Worm (Caenorhabditis elegans) whole organism, young adult: ENCODE results near the gene C29A12.6.

Experiments used
- B0336.3 ChIP-seq: fragments of 200-800 bp; sonication (Bioruptor generic); IDR thresholded peaks from 2 replicates; pipeline ENCODE4 v1.3.6; 2022; ENCODE audit warnings: missing genetic modification characterization, missing compliant biosample characterization
- C06A6.2 ChIP-seq: fragments of 200-800 bp; sonication (Bioruptor generic); conservative IDR thresholded peaks from 2 replicates; pipeline ENCODE4 v1.3.6; 2022; ENCODE audit warnings: missing genetic modification characterization, missing compliant biosample characterization
- F39B2.1 ChIP-seq: fragments of 200-800 bp; sonication (Bioruptor generic); IDR thresholded peaks from 2 replicates; pipeline ENCODE4 v1.3.6; 2022; ENCODE audit warnings: missing genetic modification reagents, missing genetic modification characterization, missing compliant biosample characterization
- F57A8.1 ChIP-seq: fragments of 200-800 bp; sonication (Bioruptor generic); optimal IDR thresholded peaks from 2 replicates; lab custom pipeline; 2018; ENCODE audit warnings: mild to moderate bottlenecking, missing genetic modification characterization, moderate library complexity, missing compliant biosample characterization
- Y53G8AR.9 ChIP-seq: fragments of 200-800 bp; sonication (Bioruptor generic); conservative IDR thresholded peaks from 2 replicates; pipeline ENCODE4 v1.3.6; 2022; ENCODE audit warnings: missing genetic modification reagents, missing genetic modification characterization, missing compliant biosample characterization
- ama-1 ChIP-seq, 3 experiments: fragments of 150-350 bp in 1 of 3; sonication (generic microtip) in 2 of 3; optimal IDR thresholded peaks; 2 replicates each; lab custom pipeline; 2014 to 2018; ENCODE audit warnings: missing biosample characterization in 2 of 3, missing genetic modification characterization in 2 of 3, missing genetic modification reagents in 2 of 3
- atf-7 ChIP-seq: sonication (generic microtip); optimal IDR thresholded peaks from 2 replicates; lab custom pipeline; 2017; ENCODE audit warnings: mild to moderate bottlenecking, missing genetic modification characterization, missing compliant biosample characterization
- attf-3 ChIP-seq: fragments of 200-800 bp; sonication (Bioruptor generic); conservative IDR thresholded peaks from 2 replicates; pipeline ENCODE4 v1.3.6; 2022; ENCODE audit warnings: missing genetic modification reagents, missing genetic modification characterization, missing compliant biosample characterization
- cebp-1 ChIP-seq, 2 experiments: fragments of 200-800 bp in 1 of 2; sonication (Bioruptor generic) in 1 of 2; sonication (generic microtip) in 1 of 2; IDR thresholded peaks in 1 of 2; optimal IDR thresholded peaks in 1 of 2; 2 replicates each; pipeline versions ENCODE4 v1.3.6 to Lab custom; 2017 to 2022; ENCODE audit warnings: missing compliant biosample characterization in 2 of 2, missing genetic modification characterization in 2 of 2, mild to moderate bottlenecking in 1 of 2, missing genetic modification reagents in 1 of 2, moderate library complexity in 1 of 2
- ceh-27 ChIP-seq: fragments of 200-800 bp; sonication (Bioruptor generic); optimal IDR thresholded peaks from 2 replicates; lab custom pipeline; 2018; ENCODE audit warnings: mild to moderate bottlenecking, missing genetic modification characterization, moderate library complexity, missing compliant biosample characterization
- ceh-79 ChIP-seq: sonication (generic microtip); optimal IDR thresholded peaks from 2 replicates; lab custom pipeline; 2017; ENCODE audit warnings: mild to moderate bottlenecking, missing genetic modification characterization, missing compliant biosample characterization
- ceh-91 ChIP-seq: fragments of 200-800 bp; sonication (Bioruptor generic); IDR thresholded peaks from 2 replicates; pipeline ENCODE4 v1.3.6; 2022; ENCODE audit warnings: missing genetic modification reagents, missing genetic modification characterization, missing compliant biosample characterization
- egl-18 ChIP-seq: fragments of 200-800 bp; sonication (Bioruptor generic); IDR thresholded peaks from 2 replicates; pipeline ENCODE4 v1.3.6; 2022; ENCODE audit warnings: missing genetic modification reagents, missing genetic modification characterization, missing compliant biosample characterization
- egrh-3 ChIP-seq: fragments of 200-800 bp; sonication (Bioruptor generic); IDR thresholded peaks from 2 replicates; pipeline ENCODE4 v1.3.6; 2022; ENCODE audit warnings: missing genetic modification reagents, missing genetic modification characterization, missing compliant biosample characterization
- hlh-12 ChIP-seq: sonication (generic microtip); optimal IDR thresholded peaks from 2 replicates; lab custom pipeline; 2016; ENCODE audit warnings: missing genetic modification characterization, missing compliant biosample characterization
- hmg-20 ChIP-seq: fragments of 200-800 bp; sonication (Bioruptor generic); IDR thresholded peaks from 2 replicates; pipeline ENCODE4 v1.3.6; 2022; ENCODE audit warnings: missing genetic modification reagents, missing genetic modification characterization, missing compliant biosample characterization
- hrde-1 ChIP-seq: sonication (generic microtip); optimal IDR thresholded peaks from 2 replicates; lab custom pipeline; 2016; ENCODE audit warnings: missing genetic modification characterization, mild to moderate bottlenecking, missing compliant biosample characterization, moderate library complexity, missing genotype, missing genetic modification reagents, borderline replicate concordance
- lsl-1 ChIP-seq: fragments of 200-800 bp; sonication (Bioruptor generic); optimal IDR thresholded peaks from 2 replicates; lab custom pipeline; 2018; ENCODE audit warnings: mild to moderate bottlenecking, missing genetic modification characterization, moderate library complexity, missing compliant biosample characterization
- mes-4 ChIP-seq: sonication (generic microtip); optimal IDR thresholded peaks from 2 replicates; lab custom pipeline; 2016; ENCODE audit warnings: missing genotype, missing genetic modification characterization, missing compliant biosample characterization
- mxl-1 ChIP-seq: sonication (generic microtip); optimal IDR thresholded peaks from 2 replicates; lab custom pipeline; 2016; ENCODE audit warnings: missing genetic modification characterization, missing compliant biosample characterization
- nfyb-1 ChIP-seq: fragments of 200-800 bp; sonication (Bioruptor generic); IDR thresholded peaks from 2 replicates; pipeline ENCODE4 v1.3.6; 2022; ENCODE audit warnings: missing genetic modification reagents, missing genetic modification characterization, missing compliant biosample characterization
- nhr-179 ChIP-seq: sonication (generic microtip); optimal IDR thresholded peaks from 2 replicates; lab custom pipeline; 2016; ENCODE audit warnings: mild to moderate bottlenecking, missing genetic modification characterization, missing compliant biosample characterization
- nhr-80 ChIP-seq: sonication (generic microtip); optimal IDR thresholded peaks from 2 replicates; lab custom pipeline; 2016; ENCODE audit warnings: missing genetic modification characterization, missing compliant biosample characterization
- pbrm-1 ChIP-seq: fragments of 200-800 bp; sonication (Bioruptor generic); IDR thresholded peaks from 2 replicates; pipeline ENCODE4 v1.3.6; 2022; ENCODE audit warnings: missing genetic modification reagents, missing genetic modification characterization, missing compliant biosample characterization
- pha-4 ChIP-seq: fragments of 150-350 bp; sonication (generic microtip); optimal IDR thresholded peaks from 2 replicates; lab custom pipeline; 2014; ENCODE audit warnings: missing biosample characterization, missing genetic modification reagents, missing genetic modification characterization
- rcor-1 ChIP-seq: fragments of 200-800 bp; sonication (Bioruptor generic); IDR thresholded peaks from 2 replicates; pipeline ENCODE4 v1.3.6; 2022; ENCODE audit warnings: missing genetic modification reagents, missing genetic modification characterization, missing compliant biosample characterization
- rpc-1 ChIP-seq, 2 experiments: fragments of 150-350 bp in 1 of 2; sonication (generic microtip) in 1 of 2; optimal IDR thresholded peaks; 2 replicates each; lab custom pipeline; 2014 to 2018; ENCODE audit warnings: missing biosample characterization in 1 of 2, missing genetic modification characterization in 1 of 2, missing genetic modification reagents in 1 of 2, missing genotype in 1 of 2
- snpc-4 ChIP-seq, 5 experiments: fragments of 150-350 bp in 1 of 5; sonication (generic microtip) in 4 of 5; optimal IDR thresholded peaks; 2 replicates each; lab custom pipeline; 2014 to 2018; ENCODE audit warnings: missing genetic modification characterization in 5 of 5, missing biosample characterization in 3 of 5, antibody characterized with exemption in 2 of 5, mild to moderate bottlenecking in 2 of 5, missing compliant biosample characterization in 2 of 5, missing genotype in 2 of 5, moderate library complexity in 2 of 5, missing genetic modification reagents in 1 of 5
- tbp1 ChIP-seq: fragments of 200-800 bp; sonication (Bioruptor generic); optimal IDR thresholded peaks from 2 replicates; lab custom pipeline; 2018; ENCODE audit warnings: mild to moderate bottlenecking, missing genetic modification characterization, missing compliant biosample characterization
- tlf-1 ChIP-seq: fragments of 200-800 bp; sonication (Bioruptor generic); optimal IDR thresholded peaks from 2 replicates; lab custom pipeline; 2018; ENCODE audit warnings: mild to moderate bottlenecking, missing genetic modification characterization, missing compliant biosample characterization
- zfh-2 ChIP-seq: fragments of 200-800 bp; sonication (Bioruptor generic); conservative IDR thresholded peaks from 2 replicates; pipeline ENCODE4 v1.3.6; 2022; ENCODE audit warnings: missing genetic modification reagents, missing genetic modification characterization, missing compliant biosample characterization
- ztf-22 ChIP-seq: fragments of 200-800 bp; sonication (Bioruptor generic); optimal IDR thresholded peaks from 2 replicates; lab custom pipeline; 2018; ENCODE audit warnings: mild to moderate bottlenecking, missing genetic modification characterization, moderate library complexity, missing compliant biosample characterization
- ztf-26 ChIP-seq: sonication (generic microtip); optimal IDR thresholded peaks from 2 replicates; lab custom pipeline; 2017; ENCODE audit warnings: missing genetic modification characterization, missing compliant biosample characterization
- ztf-6 ChIP-seq: fragments of 200-800 bp; sonication (Bioruptor generic); IDR thresholded peaks from 2 replicates; pipeline ENCODE4 v1.3.6; 2022; ENCODE audit warnings: missing genetic modification reagents, missing genetic modification characterization, missing compliant biosample characterization

C29A12.6 gene

DNA sequence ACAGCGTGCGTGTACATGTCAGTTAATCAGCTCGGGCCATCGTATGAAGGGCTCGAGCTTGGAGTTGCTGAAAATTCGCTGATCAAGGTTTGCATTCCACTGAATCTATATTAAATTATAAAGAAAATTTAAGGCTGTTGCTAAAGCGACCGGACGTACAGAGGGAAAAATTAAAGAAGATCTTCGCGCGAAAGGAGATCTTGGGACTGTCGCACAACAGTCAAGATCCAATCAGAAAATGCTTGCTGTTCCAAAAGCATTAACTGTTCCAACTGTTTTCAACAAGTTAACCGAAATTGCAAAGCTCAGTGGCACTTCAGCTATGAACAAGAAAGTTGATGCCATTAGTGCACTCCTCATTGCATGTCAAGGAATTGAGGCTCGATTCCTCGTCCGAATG is 32.7 kb upstream of the C29A12.6 start:
- no peak for TF ChIP-seq ceh-91 (GFP tag; lab: Robert Waterston, UW)
- TF ChIP-seq egl-18 (GFP tag; lab: Robert Waterston, UW), result no peak
- no peak for TF ChIP-seq F39B2.1 (GFP tag; lab: Robert Waterston, UW)
- TF ChIP-seq ceh-79, result no peak
- TF ChIP-seq cebp-1 (GFP tag; IDR thresholded peaks at IDR 0.05; lab: Robert Waterston, UW), result no peak
- TF ChIP-seq cebp-1 (tag; optimal IDR thresholded peaks at IDR 0.05; lab: Kevin White, UChicago), result no peak
- TF ChIP-seq attf-3 (GFP tag; lab: Robert Waterston, UW), result no peak
- no peak for TF ChIP-seq nhr-179 (tag; lab: Kevin White, UChicago)
- TF ChIP-seq C06A6.2 (GFP tag; lab: Robert Waterston, UW), result no peak
- no peak for TF ChIP-seq pbrm-1 (GFP tag; lab: Robert Waterston, UW)
- TF ChIP-seq atf-7 (tag; lab: Kevin White, UChicago), result no peak
- TF ChIP-seq rpc-1 (optimal IDR thresholded peaks at IDR 0.05; lab: Kevin White, UChicago), result no peak
- no peak for TF ChIP-seq rpc-1 (tag; optimal IDR thresholded peaks at IDR 0.05; lab: Kevin White, UChicago)
- TF ChIP-seq, all 124 proteins: peak for 0

DNA sequence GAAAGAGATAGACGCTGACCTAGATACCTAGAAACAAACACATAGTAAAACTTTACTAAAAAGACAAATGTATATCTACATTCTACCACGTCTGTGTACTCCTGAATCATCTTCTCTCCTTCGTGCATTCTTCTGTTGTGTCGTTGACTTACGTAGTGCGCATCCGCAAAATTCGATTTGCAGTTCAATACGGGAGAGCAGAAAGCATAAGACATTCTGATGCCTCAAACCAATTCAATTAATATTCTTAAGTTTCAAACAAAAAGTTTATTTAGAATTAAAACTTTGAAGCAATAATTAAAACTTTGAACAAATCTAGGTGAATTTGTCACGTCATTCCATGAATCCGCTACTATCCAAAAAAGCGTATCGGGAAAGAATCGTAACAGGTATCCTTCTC is 30.2 kb upstream of the C29A12.6 start:
- no peak for TF ChIP-seq F57A8.1
- TF ChIP-seq ama-1 (optimal IDR thresholded peaks at IDR 0.05; lab: Kevin White, UChicago), result no peak
- TF ChIP-seq ama-1 (GFP tag; optimal IDR thresholded peaks at IDR 0.05; lab: Kevin White, UChicago), result peak in 1 of 2 experiments; percentile 21

DNA sequence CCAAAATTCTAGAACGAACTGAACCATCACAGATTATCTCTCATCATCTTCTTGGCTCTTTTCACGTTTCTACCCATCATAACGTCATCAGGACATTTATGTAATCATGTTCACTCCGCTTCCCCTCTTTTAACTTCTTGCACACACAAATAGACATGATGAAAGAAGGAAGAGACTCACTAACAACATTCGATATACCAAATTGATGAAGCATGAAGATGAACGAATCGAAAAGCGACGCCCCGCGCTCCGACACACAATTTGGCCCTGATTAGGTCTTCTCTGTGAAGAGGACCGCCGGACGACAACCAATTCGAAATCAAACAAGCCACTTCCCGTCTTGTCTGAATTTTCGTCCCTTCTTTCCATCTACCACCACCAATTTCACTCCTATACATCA is 28.5 kb upstream of the C29A12.6 start:
- TF ChIP-seq tbp1 (GFP tag; lab: Kevin White, UChicago) (no peak), atf-7 (tag; lab: Kevin White, UChicago) (no peak), lsl-1 (GFP tag; lab: Kevin White, UChicago) (no peak), nhr-80 (no peak), B0336.3 (GFP tag; lab: Robert Waterston, UW) (no peak), zfh-2 (GFP tag; lab: Robert Waterston, UW) (no peak), hrde-1 (tag; lab: Kevin White, UChicago) (no peak), mxl-1 (tag; lab: Kevin White, UChicago) (no peak), hlh-12 (tag; lab: Kevin White, UChicago) (no peak), nfyb-1 (no peak), F39B2.1 (GFP tag; lab: Robert Waterston, UW) (no peak), mes-4 (tag; lab: Kevin White, UChicago) (no peak), tlf-1 (GFP tag; lab: Kevin White, UChicago) (no peak), rpc-1 (optimal IDR thresholded peaks at IDR 0.05; lab: Kevin White, UChicago) (no peak), rpc-1 (tag; optimal IDR thresholded peaks at IDR 0.05; lab: Kevin White, UChicago) (no peak), ztf-22 (GFP tag; lab: Kevin White, UChicago) (no peak), pha-4 (no peak)

DNA sequence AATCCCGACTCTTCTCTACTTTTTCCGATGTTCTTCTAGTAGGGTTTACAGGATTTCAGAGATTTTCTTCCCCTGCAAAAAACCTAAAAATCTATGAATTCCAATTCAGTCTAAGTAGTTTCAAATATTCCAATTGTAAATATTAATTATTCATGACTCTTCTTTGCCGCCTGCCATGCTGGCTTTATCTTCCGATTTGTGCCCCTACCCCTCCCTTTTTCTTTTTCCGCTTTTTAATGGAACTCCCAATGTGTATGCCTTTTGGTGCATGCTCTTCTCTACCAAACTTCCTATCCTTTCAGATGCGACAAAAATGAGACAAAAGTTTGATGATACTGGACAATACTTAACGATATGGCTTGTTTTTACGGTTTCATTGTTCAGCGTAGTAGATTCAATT is 22.3 kb upstream of the C29A12.6 start, which contains the start of gene nrx-1:
Gene nrx-1 (plus strand): TSS at position 301 of the 400 bp plus-strand sequence.
- no peak for TF ChIP-seq ztf-26 (tag; lab: Kevin White, UChicago)
- TF ChIP-seq nhr-80, result no peak
- TF ChIP-seq mes-4 (tag; lab: Kevin White, UChicago), result no peak
- no peak for TF ChIP-seq Y53G8AR.9 (GFP tag; lab: Robert Waterston, UW)
- TF ChIP-seq ztf-6 (GFP tag; lab: Robert Waterston, UW), result no peak
- no peak for TF ChIP-seq ceh-27 (GFP tag; lab: Kevin White, UChicago)
- TF ChIP-seq egrh-3, result no peak
- no peak for TF ChIP-seq snpc-4 (GFP tag; optimal IDR thresholded peaks at IDR 0.05; lab: Kevin White, UChicago)
- TF ChIP-seq snpc-4 (tag; optimal IDR thresholded peaks at IDR 0.05; lab: Kevin White, UChicago), result no peak
- no peak for TF ChIP-seq rcor-1 (GFP tag; lab: Robert Waterston, UW)
- no peak for TF ChIP-seq hmg-20 (GFP tag; lab: Robert Waterston, UW)
- TF ChIP-seq hlh-12 (tag; lab: Kevin White, UChicago), result no peak
- no peak for TF ChIP-seq B0336.3 (GFP tag; lab: Robert Waterston, UW)
- TF ChIP-seq nhr-179 (tag; lab: Kevin White, UChicago), result no peak
